Worm (Caenorhabditis elegans): ENCODE results near the gene D2007.1.

The D2007.1 gene

ce11 chrIII:8136517-8137099 is 18.7 kb upstream of the D2007.1 start (continued):
- no peak for TF ChIP-seq zip-11 (GFP tag; IDR thresholded peaks at IDR 0.05)
- TF ChIP-seq zfp-3 (GFP tag; conservative IDR thresholded peaks at IDR 0.05): no peak
- no peak for TF ChIP-seq lir-3 (tag; optimal IDR thresholded peaks at IDR 0.05)
- TF ChIP-seq jun-1 (tag; optimal IDR thresholded peaks at IDR 0.05): no peak
- no peak for TF ChIP-seq Y5F2A.4 (GFP tag; optimal IDR thresholded peaks at IDR 0.05)
- peak; percentile 51 for TF ChIP-seq ama-1 (optimal IDR thresholded peaks at IDR 0.05)
- no peak for TF ChIP-seq lin-38 (GFP tag; IDR thresholded peaks at IDR 0.05)
- peak; percentile 43 for TF ChIP-seq dve-1 (tag; optimal IDR thresholded peaks at IDR 0.05; ENCODE audit: insufficient read depth)
- no peak for TF ChIP-seq F49E8.2 (tag; optimal IDR thresholded peaks at IDR 0.05; ENCODE audit: borderline replicate concordance)
- TF ChIP-seq nhr-48 (tag; optimal IDR thresholded peaks at IDR 0.05): no peak
- TF ChIP-seq unc-62 (GFP tag; optimal IDR thresholded peaks at IDR 0.05 in 1 of 2): peak in 1 of 2 experiments; percentile 86
- no peak for TF ChIP-seq unc-62 (tag; optimal IDR thresholded peaks at IDR 0.05)
- TF ChIP-seq F44E2.7 (GFP tag; IDR thresholded peaks at IDR 0.05): no peak
- no peak for TF ChIP-seq daf-12 (tag; optimal IDR thresholded peaks at IDR 0.05)
- TF ChIP-seq dmd-9 (GFP tag; IDR thresholded peaks at IDR 0.05): no peak
- TF ChIP-seq F26F4.8 (GFP tag; conservative IDR thresholded peaks at IDR 0.05): no peak
- no peak for TF ChIP-seq mes-2 (tag; optimal IDR thresholded peaks at IDR 0.05; ENCODE audit: poor library complexity, severe bottlenecking)
- no peak for TF ChIP-seq skn-1 (tag; optimal IDR thresholded peaks at IDR 0.05)
- TF ChIP-seq snpc-4 (tag; optimal IDR thresholded peaks at IDR 0.05): no peak
- TF ChIP-seq gei-8 (GFP tag; optimal IDR thresholded peaks at IDR 0.05): no peak
- no peak for TF ChIP-seq nhr-237 (tag; optimal IDR thresholded peaks at IDR 0.05)
- no peak for TF ChIP-seq attf-4 (tag; optimal IDR thresholded peaks at IDR 0.05)
- no peak for TF ChIP-seq php-3 (GFP tag; IDR thresholded peaks at IDR 0.05)
- TF ChIP-seq pha-4 (GFP tag; IDR thresholded peaks at IDR 0.05): peak; percentile 51; the same call in 1 of the 2 replicates
- peak; percentile 78 for TF ChIP-seq pha-4 (tag; optimal IDR thresholded peaks at IDR 0.05)
- no peak for TF ChIP-seq mxl-3 (GFP tag; optimal IDR thresholded peaks at IDR 0.05)
- no peak for TF ChIP-seq madf-9 (GFP tag; conservative IDR thresholded peaks at IDR 0.05)
- TF ChIP-seq vab-7 (GFP tag; IDR thresholded peaks at IDR 0.05): no peak
- TF ChIP-seq lin-1 (GFP tag; IDR thresholded peaks at IDR 0.05): no peak
- TF ChIP-seq Y105C5A.15 (GFP tag; IDR thresholded peaks at IDR 0.05): no peak
- TF ChIP-seq aha-1 (tag): peak; percentile 89
- TF ChIP-seq fos-1 (tag; optimal IDR thresholded peaks at IDR 0.05): no peak
- no peak for TF ChIP-seq dpl-1 (GFP tag; optimal IDR thresholded peaks at IDR 0.05)
- TF ChIP-seq rbr-2 (tag; optimal IDR thresholded peaks at IDR 0.05): no peak
- peak; percentile 14 for TF ChIP-seq hlh-30 (tag; optimal IDR thresholded peaks at IDR 0.05; ENCODE audit: insufficient read depth)
- no peak for TF ChIP-seq R02D3.7 (tag; optimal IDR thresholded peaks at IDR 0.05)
- no peak for TF ChIP-seq lim-7 (GFP tag; IDR thresholded peaks at IDR 0.05)
- no peak for TF ChIP-seq Y75B8A.6 (GFP tag; IDR thresholded peaks at IDR 0.05)
- no peak for TF ChIP-seq set-16 (GFP tag; IDR thresholded peaks at IDR 0.05)
- no peak for TF ChIP-seq daf-16 (GFP tag; optimal IDR thresholded peaks at IDR 0.05)
- peak; percentile 40 for TF ChIP-seq daf-16 (tag; optimal IDR thresholded peaks at IDR 0.05)
- no peak for TF ChIP-seq D1046.2 (GFP tag; IDR thresholded peaks at IDR 0.05)
- no peak for TF ChIP-seq ceh-20 (GFP tag; IDR thresholded peaks at IDR 0.05)
- TF ChIP-seq snpc-1.2 (GFP tag; IDR thresholded peaks at IDR 0.05): no peak
- TF ChIP-seq duxl-1 (tag; optimal IDR thresholded peaks at IDR 0.05; ENCODE audit: poor library complexity): no peak
- peak; percentile 4 for TF ChIP-seq nhr-102 (tag; optimal IDR thresholded peaks at IDR 0.05)
- no peak for TF ChIP-seq tag-97 (GFP tag; IDR thresholded peaks at IDR 0.05)
- no peak for TF ChIP-seq ceh-32 (tag; optimal IDR thresholded peaks at IDR 0.05; ENCODE audit: poor library complexity)
- no peak for TF ChIP-seq spr-3 (GFP tag; optimal IDR thresholded peaks at IDR 0.05)
- TF ChIP-seq madf-5 (GFP tag; IDR thresholded peaks at IDR 0.05): no peak
- no peak for TF ChIP-seq tra-1 (GFP tag; IDR thresholded peaks at IDR 0.05)
- no peak for TF ChIP-seq zip-2 (tag; optimal IDR thresholded peaks at IDR 0.05)

Data from whole organism, L4 larva.